Worm (Caenorhabditis elegans) whole organism, L1 larva: ENCODE data around the gene C28F5.1.

Experiments
- C16A3.4 ChIP-seq: fragments of 150-350 bp; optimal IDR thresholded peaks from 2 replicates; lab custom pipeline; 2014; ENCODE audit warnings: missing biosample characterization, missing genetic modification characterization
- F16B12.6 ChIP-seq: fragments of 150-350 bp; optimal IDR thresholded peaks from 2 replicates; lab custom pipeline; 2014; ENCODE audit warnings: missing biosample characterization, missing genetic modification characterization
- ceh-63 ChIP-seq: fragments of 200-800 bp; sonication (Bioruptor generic); optimal IDR thresholded peaks from 2 replicates; lab custom pipeline; 2018; ENCODE audit warnings: mild to moderate bottlenecking, missing genetic modification characterization, missing compliant biosample characterization
- ceh-82 ChIP-seq, 3 experiments: fragments of 150-350 bp in 1 of 3; sonication (generic microtip) in 2 of 3; optimal IDR thresholded peaks; 2 replicates each; lab custom pipeline; 2014 to 2017; ENCODE audit warnings: missing biosample characterization in 3 of 3, missing genetic modification characterization in 3 of 3
- ceh-90 ChIP-seq: sonication (generic microtip); optimal IDR thresholded peaks from 2 replicates; lab custom pipeline; 2016; ENCODE audit warnings: missing genetic modification characterization, missing compliant biosample characterization
- dpl-1 ChIP-seq, 3 experiments: fragments of 150-350 bp in 2 of 3; sonication (generic microtip) in 1 of 3; optimal IDR thresholded peaks; 2 replicates each; lab custom pipeline; 2014 to 2017; ENCODE audit warnings: missing biosample characterization in 3 of 3, missing genetic modification characterization in 3 of 3, missing genetic modification reagents in 3 of 3
- dsc-1 ChIP-seq: sonication (generic microtip); optimal IDR thresholded peaks from 2 replicates; lab custom pipeline; 2016; ENCODE audit warnings: mild to moderate bottlenecking, missing genetic modification characterization, missing compliant biosample characterization
- egl-13 ChIP-seq: sonication (generic microtip); optimal IDR thresholded peaks from 2 replicates; lab custom pipeline; 2016; ENCODE audit warnings: missing genotype, missing genetic modification reagents, missing genetic modification characterization, missing compliant biosample characterization
- egl-27 ChIP-seq, 2 experiments: fragments of 150-350 bp in 1 of 2; sonication (generic microtip); optimal IDR thresholded peaks; 3 replicates each; lab custom pipeline; 2017 to 2018; ENCODE audit warnings: missing biosample characterization in 2 of 2, missing genetic modification characterization in 2 of 2, missing genetic modification reagents in 2 of 2
- elt-2 ChIP-seq: sonication (generic microtip); optimal IDR thresholded peaks from 2 replicates; lab custom pipeline; 2016; ENCODE audit warnings: missing genetic modification characterization, mild to moderate bottlenecking, inconsistent platforms, missing compliant biosample characterization, missing genetic modification reagents
- fkh-10 ChIP-seq: sonication (generic microtip); optimal IDR thresholded peaks from 2 replicates; lab custom pipeline; 2017; ENCODE audit warnings: missing biosample characterization, missing genetic modification reagents, missing genetic modification characterization
- fkh-4 ChIP-seq: sonication (generic microtip); optimal IDR thresholded peaks from 2 replicates; lab custom pipeline; 2016; ENCODE audit warnings: missing compliant biosample characterization, missing genetic modification characterization, borderline replicate concordance
- fkh-8 ChIP-seq: sonication (generic microtip); optimal IDR thresholded peaks from 2 replicates; lab custom pipeline; 2016; ENCODE audit warnings: mild to moderate bottlenecking, missing genetic modification characterization, missing compliant biosample characterization
- fos-1 ChIP-seq: fragments of 150-350 bp; optimal IDR thresholded peaks from 2 replicates; lab custom pipeline; 2014; ENCODE audit warnings: missing biosample characterization, missing genetic modification characterization
- hlh-17 ChIP-seq: fragments of 200-800 bp; sonication (Bioruptor generic); optimal IDR thresholded peaks from 2 replicates; lab custom pipeline; 2018; ENCODE audit warnings: missing genetic modification characterization, mild to moderate bottlenecking, missing compliant biosample characterization, moderate library complexity, borderline replicate concordance
- lin-13 ChIP-seq: fragments of 150-350 bp; optimal IDR thresholded peaks from 2 replicates; lab custom pipeline; 2014; ENCODE audit warnings: missing biosample characterization, missing genetic modification reagents, missing genetic modification characterization
- lin-14 ChIP-seq: fragments of 200-800 bp; sonication (Bioruptor generic); optimal IDR thresholded peaks from 2 replicates; lab custom pipeline; 2018; ENCODE audit warnings: mild to moderate bottlenecking, missing genetic modification characterization, moderate library complexity, missing compliant biosample characterization
- lin-35 ChIP-seq, 2 experiments: fragments of 150-350 bp; optimal IDR thresholded peaks; 2 replicates each; lab custom pipeline; 2014; ENCODE audit warnings: missing biosample characterization in 2 of 2, missing genetic modification characterization in 2 of 2, missing genetic modification reagents in 2 of 2
- lin-39 ChIP-seq: fragments of 150-350 bp; optimal IDR thresholded peaks from 2 replicates; lab custom pipeline; 2014; ENCODE audit warnings: missing biosample characterization, missing genetic modification reagents, missing genetic modification characterization
- lir-3 ChIP-seq: sonication (generic microtip); optimal IDR thresholded peaks from 2 replicates; lab custom pipeline; 2016; ENCODE audit warnings: mild to moderate bottlenecking, missing genetic modification characterization, moderate library complexity, missing compliant biosample characterization; ENCODE audit not compliant: poor library complexity
- lsy-2 ChIP-seq, 2 experiments: fragments of 150-350 bp; optimal IDR thresholded peaks; 2 replicates each; lab custom pipeline; 2014; ENCODE audit warnings: missing biosample characterization in 2 of 2, missing genetic modification characterization in 2 of 2
- mab-9 ChIP-seq: fragments of 200-800 bp; sonication (Bioruptor generic); IDR thresholded peaks from 2 replicates; pipeline ENCODE4 v1.3.6; 2022; ENCODE audit warnings: missing genetic modification reagents, missing genetic modification characterization, missing compliant biosample characterization
- mdl-1 ChIP-seq, 2 experiments: fragments of 150-350 bp; optimal IDR thresholded peaks; 2 replicates each; lab custom pipeline; 2014 to 2017; ENCODE audit warnings: missing biosample characterization in 2 of 2, missing genetic modification characterization in 2 of 2, inconsistent platforms in 1 of 2
- mef-2 ChIP-seq: fragments of 150-350 bp; optimal IDR thresholded peaks from 2 replicates; lab custom pipeline; 2014; ENCODE audit warnings: missing biosample characterization, missing genetic modification characterization
- nhr-11 ChIP-seq: fragments of 150-350 bp; optimal IDR thresholded peaks from 2 replicates; lab custom pipeline; 2014; ENCODE audit warnings: missing biosample characterization, missing genetic modification characterization
- nhr-20 ChIP-seq: sonication (generic microtip); optimal IDR thresholded peaks from 2 replicates; lab custom pipeline; 2016; ENCODE audit warnings: mild to moderate bottlenecking, missing genetic modification characterization, missing compliant biosample characterization
- nhr-28 ChIP-seq: fragments of 150-350 bp; optimal IDR thresholded peaks from 2 replicates; lab custom pipeline; 2014; ENCODE audit warnings: missing biosample characterization, missing genetic modification characterization
- nhr-47 ChIP-seq: sonication (generic microtip); optimal IDR thresholded peaks from 2 replicates; lab custom pipeline; 2016; ENCODE audit warnings: mild to moderate bottlenecking, missing genetic modification characterization, moderate library complexity, missing compliant biosample characterization
- nhr-71 ChIP-seq: sonication (generic microtip); optimal IDR thresholded peaks from 2 replicates; lab custom pipeline; 2016; ENCODE audit warnings: mild to moderate bottlenecking, missing genetic modification characterization, moderate library complexity, missing compliant biosample characterization
- nhr-76 ChIP-seq: sonication (generic microtip); optimal IDR thresholded peaks from 2 replicates; lab custom pipeline; 2017; ENCODE audit warnings: missing biosample characterization, missing genetic modification characterization
- nhr-77 ChIP-seq: fragments of 150-350 bp; optimal IDR thresholded peaks from 2 replicates; lab custom pipeline; 2014; ENCODE audit warnings: missing biosample characterization, missing genetic modification characterization
- nhr-84 ChIP-seq: sonication (generic microtip); optimal IDR thresholded peaks from 2 replicates; lab custom pipeline; 2017; ENCODE audit warnings: missing biosample characterization, missing genetic modification characterization
- nhr-85 ChIP-seq: sonication (generic microtip); peaks from one replicate; lab custom pipeline; 2016; ENCODE audit warnings: missing genetic modification characterization, inconsistent platforms, missing compliant biosample characterization
- pax-3 ChIP-seq: fragments of 200-800 bp; sonication (Bioruptor generic); optimal IDR thresholded peaks from 2 replicates; lab custom pipeline; 2018; ENCODE audit warnings: mild to moderate bottlenecking, missing genetic modification characterization, moderate library complexity, missing compliant biosample characterization
- pqm-1 ChIP-seq: sonication (generic microtip); optimal IDR thresholded peaks from 3 replicates; lab custom pipeline; 2017; ENCODE audit warnings: missing biosample characterization, missing genetic modification characterization
- rnt-1 ChIP-seq: sonication (generic microtip); optimal IDR thresholded peaks from 2 replicates; lab custom pipeline; 2016; ENCODE audit warnings: mild to moderate bottlenecking, missing genetic modification characterization, moderate library complexity, missing compliant biosample characterization
- skn-1 ChIP-seq: fragments of 150-350 bp; optimal IDR thresholded peaks from 2 replicates; lab custom pipeline; 2014; ENCODE audit warnings: missing biosample characterization, missing genetic modification characterization
- snpc-4 ChIP-seq: fragments of 150-350 bp; optimal IDR thresholded peaks from 2 replicates; lab custom pipeline; 2014; ENCODE audit warnings: missing biosample characterization, missing genetic modification characterization
- sox-4 ChIP-seq: sonication (generic microtip); optimal IDR thresholded peaks from 2 replicates; lab custom pipeline; 2016; ENCODE audit warnings: missing genetic modification characterization, missing compliant biosample characterization
- sptf-1 ChIP-seq: fragments of 150-350 bp; optimal IDR thresholded peaks from 2 replicates; lab custom pipeline; 2014; ENCODE audit warnings: missing biosample characterization, missing genetic modification characterization
- sup-37 ChIP-seq: fragments of 200-800 bp; sonication (Bioruptor generic); optimal IDR thresholded peaks from 2 replicates; lab custom pipeline; 2018; ENCODE audit warnings: mild to moderate bottlenecking, missing genetic modification characterization, missing compliant biosample characterization
- swsn-7 ChIP-seq: sonication (generic microtip); optimal IDR thresholded peaks from 2 replicates; lab custom pipeline; 2016; ENCODE audit warnings: missing genetic modification characterization, missing compliant biosample characterization
- tbx-2 ChIP-seq: sonication (generic microtip); optimal IDR thresholded peaks from 2 replicates; lab custom pipeline; 2016; ENCODE audit warnings: missing genetic modification characterization, missing compliant biosample characterization
- tlp-1 ChIP-seq: fragments of 150-350 bp; optimal IDR thresholded peaks from 2 replicates; lab custom pipeline; 2014; ENCODE audit warnings: missing biosample characterization, missing genetic modification characterization
- unc-130 ChIP-seq: fragments of 150-350 bp; optimal IDR thresholded peaks from 2 replicates; lab custom pipeline; 2017; ENCODE audit warnings: missing biosample characterization, missing genetic modification characterization, inconsistent platforms
- unc-86 ChIP-seq: sonication (generic microtip); optimal IDR thresholded peaks from 2 replicates; lab custom pipeline; 2016; ENCODE audit warnings: missing genetic modification characterization, missing compliant biosample characterization
- unc-98 ChIP-seq: fragments of 200-800 bp; sonication (Bioruptor generic); IDR thresholded peaks from 2 replicates; pipeline ENCODE4 v1.3.6; 2022; ENCODE audit warnings: missing genetic modification characterization, missing compliant biosample characterization
- zag-1 ChIP-seq: fragments of 150-350 bp; optimal IDR thresholded peaks from 2 replicates; lab custom pipeline; 2014; ENCODE audit warnings: missing biosample characterization, missing genetic modification characterization
- zip-4 ChIP-seq: fragments of 200-800 bp; sonication (Bioruptor generic); optimal IDR thresholded peaks from 2 replicates; lab custom pipeline; 2018; ENCODE audit warnings: mild to moderate bottlenecking, missing genetic modification characterization, moderate library complexity, missing compliant biosample characterization
- ztf-11 ChIP-seq, 2 experiments: sonication (generic microtip); optimal IDR thresholded peaks; 2 replicates each; lab custom pipeline; 2016 to 2017; ENCODE audit warnings: missing genetic modification characterization in 2 of 2, missing biosample characterization in 1 of 2, missing compliant biosample characterization in 1 of 2
- ztf-4 ChIP-seq: fragments of 150-350 bp; optimal IDR thresholded peaks from 2 replicates; lab custom pipeline; 2014; ENCODE audit warnings: missing biosample characterization, missing genetic modification characterization

The C28F5.1 gene

ce11 chrII:7478487-7479234 lies 26.4 kb upstream of the C28F5.1 start, which contains the start of the genes aka-1 and ubc-6 (continued):
- TF ChIP-seq sptf-1 (tag; lab: Kevin White, UChicago) = no peak
- TF ChIP-seq egl-13 (tag; lab: Kevin White, UChicago) = peak; percentile 68
- peak; percentile 88 for TF ChIP-seq nhr-20 (tag; lab: Kevin White, UChicago)
- peak; percentile 93 for TF ChIP-seq F16B12.6 (tag; lab: Kevin White, UChicago)
- TF ChIP-seq hlh-17 (GFP tag; lab: Kevin White, UChicago) = no peak
- no peak for TF ChIP-seq egl-27 (tag; optimal IDR thresholded peaks at IDR 0.05; lab: Kevin White, UChicago)
- peak; percentile 17 for TF ChIP-seq nhr-11 (tag; lab: Kevin White, UChicago)
- TF ChIP-seq tbx-2 (tag; lab: Kevin White, UChicago) = peak; percentile 86
- TF ChIP-seq rnt-1 = peak; percentile 83
- no peak for TF ChIP-seq nhr-28 (tag; lab: Kevin White, UChicago)
- peak; percentile 57 for TF ChIP-seq sox-4 (tag; lab: Kevin White, UChicago)
- TF ChIP-seq fkh-8 = peak; percentile 78
- peak; percentile 71 for TF ChIP-seq lir-3
- peak; percentile 66 for TF ChIP-seq dsc-1 (tag; lab: Kevin White, UChicago)
- TF ChIP-seq nhr-47 (tag; lab: Kevin White, UChicago) = peak; percentile 92
- no peak for TF ChIP-seq lin-39 (tag; lab: Kevin White, UChicago)
- TF ChIP-seq ztf-4 = peak; percentile 8
- peak; percentile 48 for TF ChIP-seq skn-1 (tag; lab: Kevin White, UChicago)
- peak; percentile 93 for TF ChIP-seq nhr-85 (tag; lab: Kevin White, UChicago)
- TF ChIP-seq mab-9 = peak; percentile 84
- peak in 1 of 2 experiments; percentile 70 for TF ChIP-seq ztf-11 (tag; optimal IDR thresholded peaks at IDR 0.05; lab: Kevin White, UChicago)
- TF ChIP-seq snpc-4 = peak; percentile 42
- TF ChIP-seq pqm-1 (tag; lab: Kevin White, UChicago) = no peak
- peak; percentile 30 for TF ChIP-seq nhr-76
- TF ChIP-seq sup-37 (GFP tag; lab: Kevin White, UChicago) = no peak
- no peak for TF ChIP-seq unc-98
- peak; percentile 78 for TF ChIP-seq C16A3.4 (tag; lab: Kevin White, UChicago)
- TF ChIP-seq elt-2 (tag; lab: Kevin White, UChicago) = peak; percentile 57
- TF ChIP-seq ceh-90 (tag; lab: Kevin White, UChicago) = no peak
- peak; percentile 46 to 85 (median 68) for TF ChIP-seq ceh-82 (tag; optimal IDR thresholded peaks at IDR 0.05; lab: Kevin White, UChicago)
- no peak for TF ChIP-seq mef-2
- TF ChIP-seq mdl-1 (tag; optimal IDR thresholded peaks at IDR 0.05; lab: Kevin White, UChicago) = peak in 1 of 2 experiments; percentile 36
- TF ChIP-seq unc-130 (tag; lab: Kevin White, UChicago) = peak; percentile 33
- peak; percentile 87 for TF ChIP-seq lin-14 (GFP tag; lab: Kevin White, UChicago)
- no peak for TF ChIP-seq tlp-1 (tag; lab: Kevin White, UChicago)
- TF ChIP-seq zag-1 (tag; lab: Kevin White, UChicago) = no peak
- peak; percentile 54 for TF ChIP-seq lin-13
- TF ChIP-seq swsn-7 (tag; lab: Kevin White, UChicago) = peak; percentile 79
- peak; percentile 82 for TF ChIP-seq unc-86
- peak; percentile 79 for TF ChIP-seq pax-3 (tag; lab: Kevin White, UChicago)
- TF ChIP-seq fkh-4 = no peak
- TF ChIP-seq nhr-71 = peak; percentile 91
- TF ChIP-seq, all 84 proteins: peak for 52

DNA sequence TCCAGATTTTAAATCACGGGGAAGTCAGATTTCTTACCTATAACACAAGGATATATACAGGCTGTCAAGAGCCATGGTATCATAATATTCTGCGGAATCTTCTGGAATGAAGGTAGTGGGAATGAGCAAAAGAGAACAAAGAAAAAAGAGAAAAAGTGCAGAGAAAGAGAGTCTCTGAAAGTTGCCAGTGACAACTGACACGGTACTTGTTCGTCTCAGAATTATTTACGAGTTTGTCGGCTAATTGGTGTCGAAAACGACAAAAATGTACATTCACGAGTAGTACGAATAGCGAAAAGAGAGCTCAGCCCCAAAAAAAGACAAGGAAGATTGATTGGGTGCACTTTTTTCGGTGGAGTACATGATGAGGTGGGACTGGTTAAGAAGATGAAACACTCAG lies 22.1 kb upstream of the C28F5.1 start, which contains the start of gene cah-2:
Gene cah-2 (minus strand): TSS at position 101 of the 400 bp plus-strand sequence.
- TF ChIP-seq unc-98 = no peak
- TF ChIP-seq nhr-84 (tag; lab: Kevin White, UChicago) = no peak
- TF ChIP-seq zip-4 (GFP tag; lab: Kevin White, UChicago) = no peak
- TF ChIP-seq fkh-10 = no peak
- no peak for TF ChIP-seq nhr-71
- no peak for TF ChIP-seq swsn-7 (tag; lab: Kevin White, UChicago)
- no peak for TF ChIP-seq nhr-77 (tag; lab: Kevin White, UChicago)
- no peak for TF ChIP-seq dsc-1 (tag; lab: Kevin White, UChicago)
- no peak for TF ChIP-seq mef-2
- TF ChIP-seq F16B12.6 (tag; lab: Kevin White, UChicago) = no peak
- no peak for TF ChIP-seq C16A3.4 (tag; lab: Kevin White, UChicago)
- TF ChIP-seq ceh-63 = no peak
- no peak for TF ChIP-seq lin-35 (GFP tag; optimal IDR thresholded peaks at IDR 0.05; lab: Kevin White, UChicago)
- TF ChIP-seq dpl-1 (GFP tag; optimal IDR thresholded peaks at IDR 0.05; lab: Kevin White, UChicago) = no peak
- TF ChIP-seq tbx-2 (tag; lab: Kevin White, UChicago) = no peak
- TF ChIP-seq fos-1 (tag; lab: Kevin White, UChicago) = no peak
- no peak for TF ChIP-seq lsy-2 (tag; optimal IDR thresholded peaks at IDR 0.05; lab: Kevin White, UChicago)
